Worm (Caenorhabditis elegans): ENCODE measurements around the gene C35D10.1.

The C35D10.1 gene

DNA sequence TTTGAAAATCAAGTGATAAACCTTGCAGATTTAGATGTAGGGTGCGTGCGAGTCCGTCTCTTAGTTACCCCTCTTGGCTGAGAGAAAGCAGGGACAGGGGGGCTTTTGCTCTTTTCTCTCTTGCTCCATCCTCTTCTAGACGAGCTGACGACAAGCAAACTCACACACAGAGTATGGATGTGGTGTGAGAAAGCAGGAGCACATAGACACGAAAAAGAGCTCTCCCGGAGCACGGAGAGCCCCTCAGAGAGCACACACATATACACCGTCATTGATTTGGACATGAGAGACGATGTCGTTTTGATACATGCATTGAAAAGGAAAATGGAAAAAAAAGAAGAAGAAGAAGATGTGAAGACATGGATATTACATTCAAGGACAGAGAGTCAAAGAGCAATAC, 3.9 kb upstream of the C35D10.1 start:
- TF ChIP-seq cog-1 (tag; optimal IDR thresholded peaks at IDR 0.05) (no peak), klf-2 (GFP tag; conservative IDR thresholded peaks at IDR 0.05) (no peak), ref-1 (GFP tag; conservative IDR thresholded peaks at IDR 0.05) (no peak), flt-1 (GFP tag; IDR thresholded peaks at IDR 0.05) (no peak), med-1 (GFP tag; optimal IDR thresholded peaks at IDR 0.05; ENCODE audit: insufficient read depth) (no peak), T22C8.4 (GFP tag; IDR thresholded peaks at IDR 0.05) (no peak), ztf-23 (GFP tag; IDR thresholded peaks at IDR 0.05) (no peak), ztf-29 (GFP tag; IDR thresholded peaks at IDR 0.05) (no peak), tab-1 (GFP tag; IDR thresholded peaks at IDR 0.05) (no peak)

DNA sequence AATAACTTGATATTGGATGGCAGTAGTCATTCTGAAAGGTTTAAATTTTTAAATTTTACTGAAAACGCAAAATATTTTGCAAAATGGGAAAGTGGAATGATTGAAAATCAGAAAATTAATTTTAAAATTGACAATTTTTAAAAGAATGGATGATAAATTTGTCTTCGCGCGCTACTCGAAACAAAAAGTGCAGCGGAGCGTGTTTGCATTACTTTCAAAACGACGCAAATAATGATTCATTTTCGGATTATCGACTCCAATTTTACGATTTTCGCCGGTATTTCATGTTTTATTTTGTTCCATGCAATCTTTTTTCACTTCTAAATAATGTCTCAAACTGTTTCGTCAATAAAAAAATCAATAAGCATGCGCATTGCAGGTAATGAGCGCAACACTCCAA, 1.3 kb upstream of the C35D10.1 start, which contains the start of the genes tost-1 and arx-6:
Gene tost-1 (minus strand): TSS at position 31 of the 400 bp plus-strand sequence.
Gene arx-6 (plus strand): TSS at position 378 of the 400 bp plus-strand sequence.
- TF ChIP-seq klf-2 (GFP tag; conservative IDR thresholded peaks at IDR 0.05) (no peak), T22C8.4 (GFP tag; IDR thresholded peaks at IDR 0.05) (0 out of 2 replicates have a peak, but pooled peaks have one; percentile 5), ztf-29 (GFP tag; IDR thresholded peaks at IDR 0.05) (no peak), tab-1 (GFP tag; IDR thresholded peaks at IDR 0.05) (no peak), ztf-23 (GFP tag; IDR thresholded peaks at IDR 0.05) (no peak), ref-1 (GFP tag; conservative IDR thresholded peaks at IDR 0.05) (no peak), med-1 (GFP tag; optimal IDR thresholded peaks at IDR 0.05; ENCODE audit: insufficient read depth) (no peak)

DNA sequence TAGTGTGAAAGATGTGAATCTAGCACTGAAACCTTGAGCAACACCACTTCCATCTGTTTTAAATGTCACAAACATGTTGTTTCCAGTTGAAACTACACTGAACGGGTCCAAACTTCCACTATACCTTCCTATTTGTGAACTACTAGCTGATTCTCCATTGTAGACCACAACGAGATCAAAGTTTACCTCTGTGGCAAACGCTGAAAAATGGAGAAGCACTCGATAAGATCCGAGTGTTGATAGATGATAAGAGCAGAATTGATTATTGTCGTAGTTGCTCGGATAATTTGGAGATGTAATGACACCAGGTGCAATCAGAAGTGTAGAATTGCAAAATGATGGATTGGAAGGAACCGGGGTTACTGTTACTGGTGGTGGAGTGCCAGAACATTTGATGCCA, 2.4 kb downstream of the C35D10.1 start:
- TF ChIP-seq cog-1 (tag; optimal IDR thresholded peaks at IDR 0.05) (no peak), tab-1 (GFP tag; IDR thresholded peaks at IDR 0.05) (no peak), ztf-29 (GFP tag; IDR thresholded peaks at IDR 0.05) (no peak), ztf-23 (GFP tag; IDR thresholded peaks at IDR 0.05) (no peak), flt-1 (GFP tag; IDR thresholded peaks at IDR 0.05) (no peak), klf-2 (GFP tag; conservative IDR thresholded peaks at IDR 0.05) (no peak), T22C8.4 (GFP tag; IDR thresholded peaks at IDR 0.05) (no peak), med-1 (GFP tag; optimal IDR thresholded peaks at IDR 0.05; ENCODE audit: insufficient read depth) (no peak), ref-1 (GFP tag; conservative IDR thresholded peaks at IDR 0.05) (no peak)

DNA sequence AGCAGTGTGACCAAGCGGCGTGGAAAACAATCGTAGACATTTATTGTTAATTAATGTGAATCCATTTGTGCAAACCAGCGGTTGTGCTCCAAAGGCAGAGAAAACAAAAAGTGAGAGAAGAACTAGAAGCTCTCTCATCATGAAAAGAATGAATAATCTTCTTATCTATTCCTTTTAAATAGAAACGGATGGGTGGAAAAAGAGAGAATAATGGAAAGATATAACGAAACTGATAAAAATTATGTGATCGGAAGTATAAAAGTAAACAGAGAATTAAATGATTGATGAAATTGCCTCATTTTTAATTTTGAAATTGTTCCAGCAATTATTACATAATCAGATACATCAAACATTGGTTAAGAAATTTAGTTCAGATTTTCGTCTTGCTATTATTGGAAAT, 3.9 kb downstream of the C35D10.1 start, which contains the start of gene clec-5:
Gene clec-5 (minus strand): TSS at position 178 of the 400 bp plus-strand sequence.
- TF ChIP-seq ztf-29 (GFP tag; IDR thresholded peaks at IDR 0.05): no peak
- TF ChIP-seq cog-1 (tag; optimal IDR thresholded peaks at IDR 0.05): no peak
- TF ChIP-seq ref-1 (GFP tag; conservative IDR thresholded peaks at IDR 0.05): no peak
- TF ChIP-seq klf-2 (GFP tag; conservative IDR thresholded peaks at IDR 0.05): no peak
- no peak for TF ChIP-seq tab-1 (GFP tag; IDR thresholded peaks at IDR 0.05)
- no peak for TF ChIP-seq med-1 (GFP tag; optimal IDR thresholded peaks at IDR 0.05; ENCODE audit: insufficient read depth)

DNA sequence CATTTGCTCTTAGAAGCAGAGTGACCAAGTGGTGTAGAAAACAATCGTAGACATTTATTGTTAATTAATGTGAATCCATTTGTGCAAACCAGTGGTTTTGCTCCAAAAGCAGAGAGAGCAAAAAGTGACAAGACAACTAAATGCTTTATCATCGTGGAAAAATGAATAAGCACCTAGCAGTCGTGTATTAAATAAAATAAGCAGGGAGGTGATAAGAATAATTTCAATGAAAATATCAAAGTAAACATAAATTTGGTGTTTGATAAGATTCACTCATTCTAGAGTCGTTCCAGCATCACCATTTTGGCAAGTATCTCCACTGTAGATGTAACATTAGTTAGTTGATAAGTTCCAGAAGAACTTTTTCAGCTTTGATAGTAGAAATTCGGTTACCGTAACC, 7.7 kb downstream of the C35D10.1 start, which contains the start of gene clec-6:
Gene clec-6 (minus strand): TSS at position 154 of the 400 bp plus-strand sequence.
- TF ChIP-seq klf-2 (GFP tag; conservative IDR thresholded peaks at IDR 0.05): no peak

DNA sequence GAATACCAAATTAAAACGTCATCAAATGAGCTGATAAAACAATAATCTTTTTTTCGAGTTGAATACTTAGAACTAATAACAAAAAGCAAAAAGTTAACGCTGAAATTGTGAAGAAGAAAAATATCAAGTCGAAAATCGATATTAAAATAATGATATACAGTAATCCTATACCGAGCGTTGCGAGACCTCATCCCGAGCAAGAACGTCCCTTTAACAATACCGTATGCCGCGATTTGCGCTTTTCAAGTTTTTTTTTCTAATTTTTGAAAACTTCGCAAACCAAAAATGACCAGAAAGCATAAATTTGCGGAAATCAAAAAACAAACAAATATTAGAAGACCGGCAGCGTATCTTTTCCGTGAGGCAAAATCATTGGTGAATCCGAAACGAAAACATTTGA, 11.5 kb downstream of the C35D10.1 start, which contains the start of gene F26F4.5:
Gene F26F4.5 (minus strand): TSS at position 256 of the 400 bp plus-strand sequence.
- no peak for TF ChIP-seq ztf-29 (GFP tag; IDR thresholded peaks at IDR 0.05)
- no peak for TF ChIP-seq ztf-23 (GFP tag; IDR thresholded peaks at IDR 0.05)
- TF ChIP-seq tab-1 (GFP tag; IDR thresholded peaks at IDR 0.05): no peak

DNA sequence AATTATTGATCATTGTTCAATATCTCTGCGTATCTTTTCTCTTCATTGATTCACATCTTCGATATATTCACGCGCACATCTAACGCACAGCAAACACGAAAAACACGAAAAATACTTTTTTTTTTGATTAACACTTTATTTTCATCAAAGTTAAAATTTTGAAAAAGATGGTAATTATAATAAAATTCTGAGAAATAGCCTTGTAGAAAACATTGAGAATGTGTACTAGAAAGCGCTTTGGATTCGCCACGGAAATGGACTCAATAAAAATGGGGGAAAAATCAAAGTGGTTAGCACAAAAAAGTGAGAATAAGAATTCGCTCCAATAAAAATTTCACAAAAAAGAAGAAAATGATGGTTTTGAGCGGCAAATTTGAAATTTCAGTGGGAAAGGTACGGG, 14.0 kb downstream of the C35D10.1 start, which contains the start of gene F26F4.6:
Gene F26F4.6 (minus strand): TSS at position 101 of the 400 bp plus-strand sequence.
- TF ChIP-seq ztf-29 (GFP tag; IDR thresholded peaks at IDR 0.05) (no peak), T22C8.4 (GFP tag; IDR thresholded peaks at IDR 0.05) (no peak), med-1 (GFP tag; optimal IDR thresholded peaks at IDR 0.05; ENCODE audit: insufficient read depth) (no peak), flt-1 (GFP tag; IDR thresholded peaks at IDR 0.05) (no peak)

ce11 chrIII:4895313-4895712, 15.8 kb downstream of the C35D10.1 start:
- TF ChIP-seq tab-1 (GFP tag; IDR thresholded peaks at IDR 0.05) (no peak), ref-1 (GFP tag; conservative IDR thresholded peaks at IDR 0.05) (no peak), klf-2 (GFP tag; conservative IDR thresholded peaks at IDR 0.05) (no peak)

ce11 chrIII:4899035-4899578, 19.6 kb downstream of the C35D10.1 start, which contains the start of gene nhl-2:
Gene nhl-2, minus strand, starts transcription at chrIII:4899085.
- no peak for TF ChIP-seq klf-2 (GFP tag; conservative IDR thresholded peaks at IDR 0.05)
- TF ChIP-seq T22C8.4 (GFP tag; IDR thresholded peaks at IDR 0.05): no peak
- TF ChIP-seq ztf-29 (GFP tag; IDR thresholded peaks at IDR 0.05): no peak
- TF ChIP-seq tab-1 (GFP tag; IDR thresholded peaks at IDR 0.05): no peak
- TF ChIP-seq ref-1 (GFP tag; conservative IDR thresholded peaks at IDR 0.05): no peak
- TF ChIP-seq ztf-23 (GFP tag; IDR thresholded peaks at IDR 0.05): no peak
- TF ChIP-seq cog-1 (tag; optimal IDR thresholded peaks at IDR 0.05): no peak
- no peak for TF ChIP-seq med-1 (GFP tag; optimal IDR thresholded peaks at IDR 0.05; ENCODE audit: insufficient read depth)
- TF ChIP-seq flt-1 (GFP tag; IDR thresholded peaks at IDR 0.05): no peak

DNA sequence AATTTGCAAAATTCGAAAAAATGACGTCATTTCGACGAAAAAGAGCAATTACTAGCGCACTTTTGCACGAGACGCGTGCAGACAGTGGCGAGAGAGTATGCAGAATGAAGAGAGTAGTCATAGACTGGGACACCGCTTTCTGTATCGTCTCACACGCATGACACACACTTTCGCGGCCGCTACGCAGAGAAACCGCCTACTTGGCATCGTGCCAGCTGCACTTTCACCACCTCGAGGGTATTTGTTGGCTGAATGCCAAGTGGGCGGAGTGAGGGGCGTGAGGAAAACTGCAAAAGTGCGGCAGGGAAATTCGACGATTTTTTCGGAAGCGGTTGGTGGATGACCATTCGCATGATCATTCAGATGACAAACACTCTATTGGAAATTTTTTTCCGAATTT, 20.2 kb downstream of the C35D10.1 start:
- TF ChIP-seq ztf-29 (GFP tag; IDR thresholded peaks at IDR 0.05): no peak
- TF ChIP-seq T22C8.4 (GFP tag; IDR thresholded peaks at IDR 0.05): peak; percentile 36; the same call in 1 of the 2 replicates
- no peak for TF ChIP-seq klf-2 (GFP tag; conservative IDR thresholded peaks at IDR 0.05)
- no peak for TF ChIP-seq ref-1 (GFP tag; conservative IDR thresholded peaks at IDR 0.05)
- peak; percentile 94 for TF ChIP-seq ztf-23 (GFP tag; IDR thresholded peaks at IDR 0.05)
- TF ChIP-seq flt-1 (GFP tag; IDR thresholded peaks at IDR 0.05): peak; percentile 84
- TF ChIP-seq tab-1 (GFP tag; IDR thresholded peaks at IDR 0.05): no peak
- TF ChIP-seq cog-1 (tag; optimal IDR thresholded peaks at IDR 0.05): peak; percentile 95

All from whole organism, midembryonic.